Worm (Caenorhabditis elegans) whole organism, L4 larva: ENCODE results near the gene cup-16.

ENCODE experiments used
- T20F7.1 ChIP-seq: fragments of 200-800 bp; sonication (Bioruptor generic); optimal IDR thresholded peaks from 2 replicates; lab custom pipeline; 2018; ENCODE audit warnings: mild to moderate bottlenecking, missing genetic modification characterization, missing compliant biosample characterization
- Y5F2A.4 ChIP-seq: fragments of 200-800 bp; sonication (Bioruptor generic); optimal IDR thresholded peaks from 2 replicates; lab custom pipeline; 2018; ENCODE audit warnings: mild to moderate bottlenecking, missing genetic modification characterization, missing compliant biosample characterization
- aly-2 ChIP-seq: sonication (generic microtip); optimal IDR thresholded peaks from 2 replicates; lab custom pipeline; 2018; ENCODE audit warnings: missing biosample characterization, missing genetic modification characterization
- ctbp-1 ChIP-seq: fragments of 200-800 bp; sonication (Bioruptor generic); IDR thresholded peaks from 2 replicates; pipeline ENCODE4 v1.3.6; 2022; ENCODE audit warnings: missing genetic modification reagents, missing genetic modification characterization, missing compliant biosample characterization
- lin-39 ChIP-seq: fragments of 150-350 bp; optimal IDR thresholded peaks from 2 replicates; lab custom pipeline; 2014; ENCODE audit warnings: missing biosample characterization, missing genetic modification reagents, missing genetic modification characterization
- nhr-10 ChIP-seq: fragments of 150-350 bp; optimal IDR thresholded peaks from 2 replicates; lab custom pipeline; 2014; ENCODE audit warnings: missing biosample characterization, missing genetic modification characterization
- nhr-6 ChIP-seq: fragments of 150-350 bp; optimal IDR thresholded peaks from 2 replicates; lab custom pipeline; 2014; ENCODE audit warnings: missing biosample characterization, missing genetic modification characterization
- zip-2 ChIP-seq: fragments of 150-350 bp; optimal IDR thresholded peaks from 2 replicates; lab custom pipeline; 2014; ENCODE audit warnings: missing biosample characterization, missing genetic modification characterization

- TF ChIP-seq nhr-6 (tag; lab: Kevin White, UChicago) (no peak), T20F7.1 (GFP tag; lab: Kevin White, UChicago) (no peak), ctbp-1 (GFP tag; lab: Robert Waterston, UW) (no peak), nhr-10 (no peak), zip-2 (tag; lab: Kevin White, UChicago) (no peak), Y5F2A.4 (no peak), aly-2 (tag; lab: Kevin White, UChicago) (no peak), lin-39 (tag; lab: Kevin White, UChicago) (no peak)
Observed at ce11 chrII:8710317-8710716, 3.4 kb downstream of the cup-16 start, which contains the start of gene srg-15.
